Worm (Caenorhabditis elegans) whole organism, mixed stage, embryonic: ENCODE results near the gene pzf-1.
"Not testable (repeated sequence)": the region's sequence is repeated elsewhere in the genome, so short reads cannot be mapped to it uniquely, and the experiment has no call there.

ENCODE experiments used
- M03D4.4 ChIP-seq: sonication (generic microtip); optimal IDR thresholded peaks from 2 replicates; lab custom pipeline; 2017; ENCODE audit warnings: mild to moderate bottlenecking, missing genetic modification characterization, missing compliant biosample characterization
- bed-3 ChIP-seq: fragments of 200-800 bp; sonication (Bioruptor generic); optimal IDR thresholded peaks from 3 replicates; lab custom pipeline; 2018; ENCODE audit warnings: mild to moderate bottlenecking, missing genetic modification characterization, moderate library complexity, missing compliant biosample characterization
- blmp-1 ChIP-seq: fragments of 150-350 bp; optimal IDR thresholded peaks from 2 replicates; lab custom pipeline; 2014; ENCODE audit warnings: missing biosample characterization, missing genetic modification characterization
- ceh-43 ChIP-seq: fragments of 200-800 bp; sonication (Bioruptor generic); optimal IDR thresholded peaks from 2 replicates; lab custom pipeline; 2018; ENCODE audit warnings: mild to moderate bottlenecking, missing genetic modification characterization, moderate library complexity, missing compliant biosample characterization
- ceh-83 ChIP-seq: fragments of 200-800 bp; sonication (Bioruptor generic); optimal IDR thresholded peaks from 2 replicates; lab custom pipeline; 2018; ENCODE audit warnings: mild to moderate bottlenecking, missing genetic modification characterization, missing compliant biosample characterization
- ces-1 ChIP-seq: fragments of 150-350 bp; optimal IDR thresholded peaks from 2 replicates; lab custom pipeline; 2014; ENCODE audit warnings: missing biosample characterization, missing genetic modification reagents, missing genetic modification characterization
- cnd-1 ChIP-seq: fragments of 200-800 bp; sonication (Bioruptor generic); optimal IDR thresholded peaks from 2 replicates; lab custom pipeline; 2018; ENCODE audit warnings: mild to moderate bottlenecking, missing genetic modification characterization, missing compliant biosample characterization
- elt-3 ChIP-seq: fragments of 150-350 bp; optimal IDR thresholded peaks from 2 replicates; lab custom pipeline; 2014; ENCODE audit warnings: missing biosample characterization, missing genetic modification characterization
- flh-1 ChIP-seq: fragments of 200-800 bp; sonication (Bioruptor generic); optimal IDR thresholded peaks from 2 replicates; lab custom pipeline; 2018; ENCODE audit warnings: mild to moderate bottlenecking, missing genetic modification characterization, moderate library complexity, missing compliant biosample characterization
- hlh-1 ChIP-seq: fragments of 150-350 bp; optimal IDR thresholded peaks from 2 replicates; lab custom pipeline; 2014; ENCODE audit warnings: missing biosample characterization, missing genetic modification reagents, missing genetic modification characterization
- lin-13 ChIP-seq: fragments of 150-350 bp; optimal IDR thresholded peaks from 2 replicates; lab custom pipeline; 2014; ENCODE audit warnings: missing biosample characterization, missing genetic modification characterization
- lin-32 ChIP-seq: fragments of 200-800 bp; sonication (Bioruptor generic); optimal IDR thresholded peaks from 2 replicates; lab custom pipeline; 2018; ENCODE audit warnings: mild to moderate bottlenecking, missing genetic modification characterization, missing compliant biosample characterization
- lsy-2 ChIP-seq: fragments of 150-350 bp; optimal IDR thresholded peaks from 2 replicates; lab custom pipeline; 2014; ENCODE audit warnings: missing biosample characterization, missing genetic modification characterization
- mab-5 ChIP-seq: fragments of 150-350 bp; optimal IDR thresholded peaks from 2 replicates; lab custom pipeline; 2014; ENCODE audit warnings: missing biosample characterization, missing genetic modification characterization
- mep-1 ChIP-seq: fragments of 150-350 bp; optimal IDR thresholded peaks from 2 replicates; lab custom pipeline; 2017; ENCODE audit warnings: missing biosample characterization, missing genetic modification reagents, missing genetic modification characterization, inconsistent platforms
- mls-2 ChIP-seq: sonication (generic microtip); optimal IDR thresholded peaks from 2 replicates; lab custom pipeline; 2016; ENCODE audit warnings: mild to moderate bottlenecking, missing genetic modification characterization, moderate library complexity, missing compliant biosample characterization
- nhr-12 ChIP-seq: fragments of 150-350 bp; optimal IDR thresholded peaks from 2 replicates; lab custom pipeline; 2014; ENCODE audit warnings: missing biosample characterization, missing genetic modification characterization
- nhr-2 ChIP-seq: fragments of 150-350 bp; optimal IDR thresholded peaks from 2 replicates; lab custom pipeline; 2014; ENCODE audit warnings: missing biosample characterization, missing genetic modification characterization
- nhr-237 ChIP-seq: fragments of 150-350 bp; optimal IDR thresholded peaks from 2 replicates; lab custom pipeline; 2014; ENCODE audit warnings: missing biosample characterization, missing genetic modification characterization
- nhr-28 ChIP-seq: fragments of 150-350 bp; optimal IDR thresholded peaks from 2 replicates; lab custom pipeline; 2014; ENCODE audit warnings: missing biosample characterization, missing genetic modification characterization
- nhr-76 ChIP-seq: sonication (generic microtip); optimal IDR thresholded peaks from 2 replicates; lab custom pipeline; 2017; ENCODE audit warnings: missing biosample characterization, missing genetic modification characterization
- pha-4 ChIP-seq: fragments of 150-350 bp; optimal IDR thresholded peaks from 2 replicates; lab custom pipeline; 2018; ENCODE audit warnings: missing biosample characterization, missing genetic modification reagents, missing genetic modification characterization
- snpc-4 ChIP-seq: fragments of 150-350 bp; optimal IDR thresholded peaks from 2 replicates; lab custom pipeline; 2014; ENCODE audit warnings: missing biosample characterization, missing genetic modification characterization
- sptf-1 ChIP-seq: sonication (generic microtip); optimal IDR thresholded peaks from 2 replicates; lab custom pipeline; 2017; ENCODE audit warnings: mild to moderate bottlenecking, missing genetic modification characterization, moderate library complexity, missing compliant biosample characterization
- unc-120 ChIP-seq: sonication (generic microtip); optimal IDR thresholded peaks from 2 replicates; lab custom pipeline; 2017; ENCODE audit warnings: missing genetic modification characterization, missing compliant biosample characterization; ENCODE audit not compliant: poor library complexity, severe bottlenecking
- unc-62 ChIP-seq: fragments of 150-350 bp; optimal IDR thresholded peaks from 2 replicates; lab custom pipeline; 2014; ENCODE audit warnings: missing biosample characterization, missing genetic modification reagents, missing genetic modification characterization
- zip-8 ChIP-seq: fragments of 150-350 bp; optimal IDR thresholded peaks from 2 replicates; lab custom pipeline; 2014; ENCODE audit warnings: missing biosample characterization, missing genetic modification characterization
- ztf-11 ChIP-seq: fragments of 150-350 bp; optimal IDR thresholded peaks from 2 replicates; lab custom pipeline; 2014; ENCODE audit warnings: missing biosample characterization, missing genetic modification characterization

The pzf-1 gene

DNA sequence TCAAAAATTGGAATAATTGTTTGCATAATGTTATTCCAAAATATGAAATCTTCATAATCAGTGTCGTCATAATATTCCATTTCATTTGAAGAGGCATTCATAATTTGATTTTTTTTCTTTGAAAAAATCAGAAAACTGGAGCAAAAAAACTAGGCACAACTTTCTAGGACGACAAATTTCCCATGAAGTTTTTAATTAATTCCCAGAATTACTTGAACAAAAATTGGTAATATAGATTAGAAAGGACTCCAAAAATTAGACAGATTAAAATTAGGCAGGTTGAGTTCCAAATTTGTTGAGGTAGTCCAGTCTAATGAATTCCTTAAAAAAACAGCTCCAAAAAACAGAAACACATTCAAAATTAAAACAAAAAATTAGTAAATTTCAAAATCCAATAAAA is 26.7 kb upstream of the pzf-1 start, which contains the start of gene srw-57:
TSS of gene srw-57 (minus strand) at position 101 of the 400 bp plus-strand sequence.
- no peak for TF ChIP-seq mab-5 (tag; lab: Kevin White, UChicago)
- TF ChIP-seq, all 35 proteins: peak for 0

DNA sequence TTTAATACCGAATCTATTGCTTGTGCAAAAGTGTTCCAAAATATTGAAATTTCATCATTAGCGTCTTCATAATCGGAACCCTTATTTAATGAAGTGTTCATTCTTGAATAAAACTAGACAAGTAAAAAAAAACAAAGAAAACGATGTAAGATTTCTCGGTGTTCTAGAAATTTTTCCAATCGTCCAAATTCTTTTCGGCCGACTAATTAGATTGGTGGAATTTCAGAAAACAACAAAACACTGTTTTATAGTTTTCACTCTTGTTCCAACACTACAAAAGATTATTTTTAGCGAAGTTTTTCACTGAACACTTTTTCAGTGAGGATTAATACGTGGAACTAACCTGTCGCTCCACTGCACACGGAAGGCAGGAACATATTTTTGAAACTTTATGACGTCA is 24.5 kb upstream of the pzf-1 start, which contains the start of gene srw-56:
TSS of gene srw-56 (minus strand) at position 101 of the 400 bp plus-strand sequence.
- TF ChIP-seq ces-1 (GFP tag; lab: Kevin White, UChicago), result no peak

DNA sequence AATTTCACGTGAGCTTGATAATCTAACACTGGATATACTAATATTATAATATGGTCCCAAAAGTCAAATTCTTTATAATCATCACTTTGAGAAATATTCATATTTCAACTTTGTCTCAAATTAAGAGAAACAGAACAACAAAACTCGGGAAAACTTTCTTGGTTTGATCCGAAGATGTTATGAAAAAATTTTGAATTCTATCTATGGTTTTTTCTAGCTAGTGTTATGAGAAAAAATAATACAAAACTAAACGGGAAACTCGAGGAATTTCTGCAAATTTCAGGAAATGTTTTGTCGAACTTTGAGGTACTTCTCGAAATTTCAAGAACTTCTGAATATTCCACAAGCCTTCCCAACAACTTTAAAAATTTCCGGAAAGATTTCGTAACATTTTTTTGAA is 22.7 kb upstream of the pzf-1 start, which contains the start of gene srw-59:
TSS of gene srw-59 (minus strand) at position 101 of the 400 bp plus-strand sequence.
- TF ChIP-seq lin-32 (GFP tag; lab: Kevin White, UChicago) (no peak), ceh-43 (GFP tag; lab: Kevin White, UChicago) (no peak), nhr-12 (tag; lab: Kevin White, UChicago) (no peak), ceh-83 (GFP tag; lab: Kevin White, UChicago) (no peak), ztf-11 (no peak), cnd-1 (no peak), nhr-2 (tag; lab: Kevin White, UChicago) (no peak), M03D4.4 (tag; lab: Kevin White, UChicago) (no peak), mab-5 (tag; lab: Kevin White, UChicago) (no peak), lin-13 (tag; lab: Kevin White, UChicago) (no peak)
- TF ChIP-seq, all 35 proteins: peak for 0

DNA sequence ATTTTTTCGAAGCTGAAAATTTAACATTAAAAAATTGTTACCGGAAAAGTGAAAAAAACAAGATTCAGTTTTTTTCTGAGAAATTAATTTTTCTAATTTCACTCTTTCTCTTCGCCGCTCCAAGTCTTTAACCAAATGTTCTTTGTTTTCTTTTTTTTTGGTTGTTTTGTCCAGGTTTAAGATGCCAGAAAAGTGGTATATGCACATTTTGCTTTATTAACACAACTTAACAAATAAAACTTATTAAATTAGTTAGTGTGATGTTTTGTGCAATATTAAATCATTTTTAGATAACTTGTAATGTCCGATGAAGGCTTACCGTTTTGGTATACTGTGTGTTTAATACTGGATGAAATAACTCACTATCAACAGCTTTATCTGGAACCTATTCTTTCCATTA is 14.9 kb upstream of the pzf-1 start, which contains the start of gene srw-53:
TSS of gene srw-53 (plus strand) at position 301 of the 400 bp plus-strand sequence.
- TF ChIP-seq nhr-2 (tag; lab: Kevin White, UChicago) (no peak), sptf-1 (no peak), unc-120 (tag; lab: Kevin White, UChicago) (no peak), mls-2 (tag; lab: Kevin White, UChicago) (no peak), blmp-1 (tag; lab: Kevin White, UChicago) (no peak), M03D4.4 (tag; lab: Kevin White, UChicago) (no peak), nhr-76 (tag; lab: Kevin White, UChicago) (no peak), nhr-12 (tag; lab: Kevin White, UChicago) (no peak), unc-62 (GFP tag; lab: Kevin White, UChicago) (no peak), hlh-1 (no peak), nhr-28 (tag; lab: Kevin White, UChicago) (no peak), zip-8 (tag; lab: Kevin White, UChicago) (no peak), pha-4 (no peak), lin-32 (GFP tag; lab: Kevin White, UChicago) (no peak), bed-3 (GFP tag; lab: Kevin White, UChicago) (no peak), nhr-237 (tag; lab: Kevin White, UChicago) (no peak), elt-3 (tag; lab: Kevin White, UChicago) (no peak)

DNA sequence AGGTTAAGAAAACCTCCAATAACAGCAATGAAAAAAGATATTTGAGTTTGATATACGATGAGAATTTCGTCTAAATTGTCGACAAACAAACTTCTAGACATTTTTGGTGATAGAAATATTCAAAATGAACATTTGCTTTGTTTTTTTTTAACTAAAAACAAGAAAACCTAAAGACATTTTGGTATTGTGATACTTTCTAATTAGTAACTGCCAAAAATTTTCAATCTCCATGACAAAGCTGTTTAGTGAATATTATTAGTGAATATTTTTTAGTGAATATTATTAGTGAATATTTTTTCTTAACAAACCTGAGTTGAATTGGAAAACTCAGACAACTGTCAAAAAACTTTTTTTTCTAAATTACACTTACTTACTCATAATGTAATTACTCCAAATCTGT is 12.0 kb upstream of the pzf-1 start, which contains the start of gene srw-55:
TSS of gene srw-55 (minus strand) at position 101 of the 400 bp plus-strand sequence.
- TF ChIP-seq nhr-28 (tag; lab: Kevin White, UChicago), result no peak
- no peak for TF ChIP-seq snpc-4 (tag; lab: Kevin White, UChicago)
- TF ChIP-seq mep-1 (tag; lab: Kevin White, UChicago), result no peak
- TF ChIP-seq hlh-1, result no peak
- TF ChIP-seq cnd-1, result no peak
- no peak for TF ChIP-seq sptf-1
- TF ChIP-seq blmp-1 (tag; lab: Kevin White, UChicago), result no peak
- TF ChIP-seq mab-5 (tag; lab: Kevin White, UChicago), result no peak
- no peak for TF ChIP-seq nhr-2 (tag; lab: Kevin White, UChicago)

DNA sequence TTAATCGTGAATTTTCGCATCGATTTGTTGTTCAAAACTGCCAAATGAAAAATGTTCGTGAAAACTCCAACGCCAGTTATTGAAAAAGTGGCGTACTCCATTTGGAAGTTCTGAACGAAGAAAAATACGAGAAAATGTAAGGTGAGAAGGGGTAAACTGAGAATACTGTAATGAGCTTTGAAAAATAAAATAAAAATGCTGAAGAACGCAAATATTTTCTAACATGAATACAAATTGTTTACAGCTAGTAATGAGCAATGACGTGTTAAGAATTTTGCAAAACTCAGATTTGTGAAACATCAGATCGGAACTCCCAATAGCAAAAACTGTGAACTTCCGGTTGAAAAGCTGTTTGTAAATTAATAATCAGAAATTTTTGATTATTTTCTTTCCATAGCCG is 4.2 kb upstream of the pzf-1 start, which contains the start of gene srw-26:
TSS of gene srw-26 (minus strand) at position 101 of the 400 bp plus-strand sequence.
- TF ChIP-seq flh-1 (GFP tag; lab: Kevin White, UChicago) (no peak), nhr-2 (tag; lab: Kevin White, UChicago) (no peak), mls-2 (tag; lab: Kevin White, UChicago) (no peak)
- TF ChIP-seq, all 35 proteins: peak for 0

DNA sequence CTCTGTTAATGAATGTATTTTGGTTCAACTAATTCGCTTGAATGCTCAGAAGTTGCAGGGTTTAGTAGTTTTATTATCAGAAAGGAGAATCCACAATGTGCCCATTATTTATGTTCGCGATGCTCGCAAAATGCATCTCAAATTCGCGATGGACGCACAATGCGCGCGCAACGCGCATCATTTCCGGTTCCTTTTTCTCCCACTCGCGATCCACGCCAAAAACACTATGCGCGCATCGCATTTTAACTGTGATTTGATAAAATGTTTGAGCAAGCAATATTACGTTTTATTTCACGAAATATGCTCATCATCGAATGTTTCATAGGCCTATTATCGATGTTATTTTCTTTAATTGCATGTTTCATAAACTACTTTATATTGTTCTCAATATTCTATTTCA is 1.7 kb upstream of the pzf-1 start, which contains the start of gene srbc-77:
TSS of gene srbc-77 (plus strand) at position 301 of the 400 bp plus-strand sequence.
- not testable (repeated sequence) for TF ChIP-seq zip-8 (tag; lab: Kevin White, UChicago); bed-3 (GFP tag; lab: Kevin White, UChicago); lsy-2
